Worm (Caenorhabditis elegans): Measurements from ENCODE around the gene btf-1.

DNA sequence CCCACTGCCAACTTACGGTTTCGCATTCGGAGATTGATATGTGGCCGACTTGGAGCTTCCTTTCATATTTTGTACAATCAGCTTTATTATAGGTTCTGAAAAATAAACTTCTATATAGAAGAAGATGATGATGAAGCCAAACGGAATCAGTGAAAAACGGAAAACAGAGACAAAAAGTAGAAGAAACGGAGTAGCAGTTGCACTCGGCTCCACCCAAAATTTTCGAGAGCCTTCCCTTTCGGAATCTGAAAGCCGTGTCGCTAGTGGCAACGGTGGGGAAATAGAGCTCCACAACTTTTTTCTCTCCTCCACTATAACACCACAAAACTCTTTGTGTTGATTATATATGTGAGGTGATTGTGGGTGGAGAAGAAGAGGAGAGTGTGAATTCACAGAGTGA is 18.5 kb upstream of the btf-1 start, which contains the start of gene W09H1.1:
- no peak for TF ChIP-seq tbx-37 (GFP tag; conservative IDR thresholded peaks at IDR 0.05)
- no peak for TF ChIP-seq ama-1 (optimal IDR thresholded peaks at IDR 0.05)
- no peak for TF ChIP-seq ceh-13 (GFP tag; optimal IDR thresholded peaks at IDR 0.05)
- no peak for TF ChIP-seq B0310.2 (tag; optimal IDR thresholded peaks at IDR 0.05)

Data from whole organism, early embryonic.